Worm (Caenorhabditis elegans): Measurements from ENCODE around the gene srbc-21.
A peak's percentile ranks its signal among the peaks of the same experiment; 100 is the strongest.

Gene srbc-21

ce11 chrV:2174465-2174864 lies 19.1 kb downstream of the srbc-21 start:
- TF ChIP-seq ref-1 (GFP tag; conservative IDR thresholded peaks at IDR 0.05) (no peak), T22C8.4 (GFP tag; IDR thresholded peaks at IDR 0.05) (no peak), cog-1 (tag; optimal IDR thresholded peaks at IDR 0.05) (no peak), ztf-23 (GFP tag; IDR thresholded peaks at IDR 0.05) (no peak), flt-1 (GFP tag; IDR thresholded peaks at IDR 0.05) (no peak), med-1 (GFP tag; optimal IDR thresholded peaks at IDR 0.05; ENCODE audit: insufficient read depth) (no peak), klf-2 (GFP tag; conservative IDR thresholded peaks at IDR 0.05) (no peak)

- TF ChIP-seq T22C8.4 (GFP tag; IDR thresholded peaks at IDR 0.05) (no peak), ztf-23 (GFP tag; IDR thresholded peaks at IDR 0.05) (no peak), klf-2 (GFP tag; conservative IDR thresholded peaks at IDR 0.05) (no peak), ztf-29 (GFP tag; IDR thresholded peaks at IDR 0.05) (no peak), med-1 (GFP tag; optimal IDR thresholded peaks at IDR 0.05; ENCODE audit: insufficient read depth) (no peak), ref-1 (GFP tag; conservative IDR thresholded peaks at IDR 0.05) (no peak), tab-1 (GFP tag; IDR thresholded peaks at IDR 0.05) (no peak), cog-1 (tag; optimal IDR thresholded peaks at IDR 0.05) (no peak), flt-1 (GFP tag; IDR thresholded peaks at IDR 0.05) (no peak)
These were observed 19.9 kb downstream of the srbc-21 start, which contains the start of gene C45H4.18 for ce11 chrV:2175242-2175641. TSS of gene C45H4.18 (plus strand) at chrV:2175542.

ce11 chrV:2177307-2177764 lies 22.0 kb downstream of the srbc-21 start, which contains the start of gene srbc-17:
TSS of gene srbc-17 (plus strand) at chrV:2177714.
- TF ChIP-seq ref-1 (GFP tag; conservative IDR thresholded peaks at IDR 0.05) (no peak), tab-1 (GFP tag; IDR thresholded peaks at IDR 0.05) (no peak), T22C8.4 (GFP tag; IDR thresholded peaks at IDR 0.05) (no peak), flt-1 (GFP tag; IDR thresholded peaks at IDR 0.05) (no peak)

- TF ChIP-seq flt-1 (GFP tag; IDR thresholded peaks at IDR 0.05), result no peak
- no peak for TF ChIP-seq ref-1 (GFP tag; conservative IDR thresholded peaks at IDR 0.05)
- TF ChIP-seq T22C8.4 (GFP tag; IDR thresholded peaks at IDR 0.05), result no peak
- TF ChIP-seq klf-2 (GFP tag; conservative IDR thresholded peaks at IDR 0.05), result no peak
- TF ChIP-seq ztf-23 (GFP tag; IDR thresholded peaks at IDR 0.05), result no peak
- TF ChIP-seq cog-1 (tag; optimal IDR thresholded peaks at IDR 0.05), result no peak
- TF ChIP-seq tab-1 (GFP tag; IDR thresholded peaks at IDR 0.05), result no peak
- TF ChIP-seq ztf-29 (GFP tag; IDR thresholded peaks at IDR 0.05), result no peak
- TF ChIP-seq med-1 (GFP tag; optimal IDR thresholded peaks at IDR 0.05; ENCODE audit: insufficient read depth), result no peak
These were observed 23.9 kb downstream of the srbc-21 start, which contains the start of gene cyp-33C1 for ce11 chrV:2179214-2179613. TSS of gene cyp-33C1 (plus strand) at chrV:2179514.

ce11 chrV:2181738-2182137 lies 26.4 kb downstream of the srbc-21 start, which contains the start of gene srbc-16:
TSS of gene srbc-16 (plus strand) at chrV:2182038.
- no peak for TF ChIP-seq ztf-29 (GFP tag; IDR thresholded peaks at IDR 0.05)
- no peak for TF ChIP-seq cog-1 (tag; optimal IDR thresholded peaks at IDR 0.05)
- no peak for TF ChIP-seq klf-2 (GFP tag; conservative IDR thresholded peaks at IDR 0.05)
- TF ChIP-seq T22C8.4 (GFP tag; IDR thresholded peaks at IDR 0.05), result no peak
- TF ChIP-seq tab-1 (GFP tag; IDR thresholded peaks at IDR 0.05), result no peak
- no peak for TF ChIP-seq ref-1 (GFP tag; conservative IDR thresholded peaks at IDR 0.05)
- no peak for TF ChIP-seq med-1 (GFP tag; optimal IDR thresholded peaks at IDR 0.05; ENCODE audit: insufficient read depth)

ce11 chrV:2183162-2183561 lies 27.8 kb downstream of the srbc-21 start, which contains the start of gene cyp-33C2:
TSS of gene cyp-33C2 (plus strand) at chrV:2183488.
- no peak for TF ChIP-seq ztf-29 (GFP tag; IDR thresholded peaks at IDR 0.05)
- TF ChIP-seq T22C8.4 (GFP tag; IDR thresholded peaks at IDR 0.05), result no peak
- TF ChIP-seq klf-2 (GFP tag; conservative IDR thresholded peaks at IDR 0.05), result no peak
- TF ChIP-seq cog-1 (tag; optimal IDR thresholded peaks at IDR 0.05), result no peak
- TF ChIP-seq ztf-23 (GFP tag; IDR thresholded peaks at IDR 0.05), result no peak
- no peak for TF ChIP-seq flt-1 (GFP tag; IDR thresholded peaks at IDR 0.05)
- TF ChIP-seq ref-1 (GFP tag; conservative IDR thresholded peaks at IDR 0.05), result no peak
- TF ChIP-seq med-1 (GFP tag; optimal IDR thresholded peaks at IDR 0.05; ENCODE audit: insufficient read depth), result no peak
- TF ChIP-seq tab-1 (GFP tag; IDR thresholded peaks at IDR 0.05), result no peak

- TF ChIP-seq tab-1 (GFP tag; IDR thresholded peaks at IDR 0.05) (no peak), ztf-23 (GFP tag; IDR thresholded peaks at IDR 0.05) (peak; percentile 98), cog-1 (tag; optimal IDR thresholded peaks at IDR 0.05) (no peak), klf-2 (GFP tag; conservative IDR thresholded peaks at IDR 0.05) (no peak)
These were observed 30.2 kb downstream of the srbc-21 start for ce11 chrV:2185486-2185885.

ce11 chrV:2187864-2188345 lies 32.6 kb downstream of the srbc-21 start, which contains the start of gene Y5H2B.3:
TSS of gene Y5H2B.3 (plus strand) at chrV:2188295.
- TF ChIP-seq ref-1 (GFP tag; conservative IDR thresholded peaks at IDR 0.05) (no peak), flt-1 (GFP tag; IDR thresholded peaks at IDR 0.05) (no peak), tab-1 (GFP tag; IDR thresholded peaks at IDR 0.05) (no peak), cog-1 (tag; optimal IDR thresholded peaks at IDR 0.05) (no peak), ztf-23 (GFP tag; IDR thresholded peaks at IDR 0.05) (no peak), ztf-29 (GFP tag; IDR thresholded peaks at IDR 0.05) (no peak), med-1 (GFP tag; optimal IDR thresholded peaks at IDR 0.05; ENCODE audit: insufficient read depth) (no peak), T22C8.4 (GFP tag; IDR thresholded peaks at IDR 0.05) (no peak), klf-2 (GFP tag; conservative IDR thresholded peaks at IDR 0.05) (no peak)

- TF ChIP-seq tab-1 (GFP tag; IDR thresholded peaks at IDR 0.05) (no peak), ztf-23 (GFP tag; IDR thresholded peaks at IDR 0.05) (no peak), med-1 (GFP tag; optimal IDR thresholded peaks at IDR 0.05; ENCODE audit: insufficient read depth) (no peak), T22C8.4 (GFP tag; IDR thresholded peaks at IDR 0.05) (no peak), ref-1 (GFP tag; conservative IDR thresholded peaks at IDR 0.05) (no peak), klf-2 (GFP tag; conservative IDR thresholded peaks at IDR 0.05) (no peak), ztf-29 (GFP tag; IDR thresholded peaks at IDR 0.05) (no peak), cog-1 (tag; optimal IDR thresholded peaks at IDR 0.05) (no peak), flt-1 (GFP tag; IDR thresholded peaks at IDR 0.05) (no peak)
These were observed 35.1 kb downstream of the srbc-21 start for ce11 chrV:2190383-2190782.

- TF ChIP-seq T22C8.4 (GFP tag; IDR thresholded peaks at IDR 0.05) (no peak), cog-1 (tag; optimal IDR thresholded peaks at IDR 0.05) (no peak), tab-1 (GFP tag; IDR thresholded peaks at IDR 0.05) (no peak), med-1 (GFP tag; optimal IDR thresholded peaks at IDR 0.05; ENCODE audit: insufficient read depth) (no peak), ztf-29 (GFP tag; IDR thresholded peaks at IDR 0.05) (no peak), klf-2 (GFP tag; conservative IDR thresholded peaks at IDR 0.05) (no peak), flt-1 (GFP tag; IDR thresholded peaks at IDR 0.05) (no peak)
These were observed 35.8 kb downstream of the srbc-21 start, which contains the start of gene srbc-42 for ce11 chrV:2191122-2191521. TSS of gene srbc-42 (minus strand) at chrV:2191222.

All from whole organism, midembryonic.